Fruit fly (Drosophila melanogaster) whole organism, embryonic: ENCODE results near the gene Acp1.

Source experiments
- Atf6 ChIP-seq: fragments of 200-800 bp; sonication (Bioruptor generic); IDR thresholded peaks from 2 replicates; pipeline ENCODE4 v1.3.6; 2022; ENCODE audit warnings: missing biosample characterization, missing genetic modification characterization
- CG4617 ChIP-seq: fragments of 200-800 bp; sonication (Bioruptor generic); optimal IDR thresholded peaks from 3 replicates; lab custom pipeline; 2016; ENCODE audit warnings: missing biosample characterization, missing genetic modification characterization, borderline replicate concordance
- H15 ChIP-seq: fragments of 200-800 bp; sonication (Bioruptor generic); IDR thresholded peaks from 3 replicates; pipeline ENCODE4 v1.3.6; 2022; ENCODE audit warnings: missing biosample characterization, missing genetic modification characterization
- ara ChIP-seq: fragments of 200-800 bp; sonication (Bioruptor generic); IDR thresholded peaks from 2 replicates; pipeline ENCODE4 v1.3.6; 2022; ENCODE audit warnings: missing biosample characterization, missing genetic modification characterization
- crc ChIP-seq: fragments of 200-800 bp; sonication (Bioruptor generic); optimal IDR thresholded peaks from 2 replicates; lab custom pipeline; 2016; ENCODE audit warnings: missing biosample characterization, missing genetic modification characterization
- her ChIP-seq: fragments of 200-800 bp; sonication (Bioruptor generic); optimal IDR thresholded peaks from 2 replicates; lab custom pipeline; 2016; ENCODE audit warnings: missing biosample characterization, missing genetic modification characterization
- nom ChIP-seq: fragments of 200-800 bp; sonication (Bioruptor generic); optimal IDR thresholded peaks from 2 replicates; lab custom pipeline; 2017; ENCODE audit warnings: missing biosample characterization, missing genetic modification characterization, mild to moderate bottlenecking, moderate library complexity, missing genetic modification reagents
- odd ChIP-seq: fragments of 200-800 bp; sonication (Bioruptor generic); optimal IDR thresholded peaks from 2 replicates; lab custom pipeline; 2017; ENCODE audit warnings: missing biosample characterization, mild to moderate bottlenecking, missing genetic modification characterization
- repo ChIP-seq: fragments of 200-800 bp; sonication (Bioruptor generic); optimal IDR thresholded peaks from 2 replicates; lab custom pipeline; 2016; ENCODE audit warnings: missing biosample characterization, missing genetic modification characterization
- ttk ChIP-seq: fragments of 200-800 bp; sonication (Bioruptor generic); IDR thresholded peaks from 2 replicates; pipeline ENCODE4 v2.1.2; 2022; ENCODE audit warnings: missing biosample characterization, missing genetic modification characterization

- TF ChIP-seq ttk (GFP tag; lab: Robert Waterston, UW): no peak
- TF ChIP-seq crc (GFP tag; lab: Kevin White, UChicago): no peak
- no peak for TF ChIP-seq repo (GFP tag; lab: Kevin White, UChicago)
- no peak for TF ChIP-seq H15 (GFP tag; lab: Robert Waterston, UW)
- TF ChIP-seq her: no peak
- no peak for TF ChIP-seq CG4617
- TF ChIP-seq nom: no peak
- TF ChIP-seq ara (GFP tag; lab: Robert Waterston, UW): no peak
- no peak for TF ChIP-seq Atf6 (GFP tag; lab: Robert Waterston, UW)
- TF ChIP-seq odd (GFP tag; lab: Kevin White, UChicago): no peak
Observed at dm6 chr2L:7710580-7710979, 30.8 kb downstream of the Acp1 start, which contains the start of gene Ntl.
